Worm (Caenorhabditis elegans): ENCODE measurements around the gene B0252.8.

DNA sequence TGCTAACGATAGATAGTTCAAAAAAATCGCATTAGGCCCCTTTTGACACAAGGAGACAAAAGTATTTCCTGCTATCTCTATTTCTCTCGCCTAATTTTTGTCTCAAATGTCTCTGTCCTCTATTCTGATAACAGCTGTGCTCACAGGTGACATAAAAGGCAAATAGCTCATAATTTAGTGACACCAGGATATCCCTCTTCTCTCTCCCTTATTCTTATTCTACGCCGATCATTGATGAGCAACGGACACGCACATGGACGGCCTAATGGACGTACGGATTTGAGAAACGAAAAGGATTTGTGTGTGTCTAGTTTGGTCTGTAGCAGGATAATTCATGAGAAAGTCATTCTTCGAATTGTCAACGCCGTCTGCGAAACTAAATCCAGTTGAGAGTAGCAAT lies 20.0 kb downstream of the B0252.8 start:
- no peak for TF ChIP-seq ztf-11 (tag; optimal IDR thresholded peaks at IDR 0.05)
- no peak for TF ChIP-seq unc-62 (GFP tag; optimal IDR thresholded peaks at IDR 0.05)
- no peak for TF ChIP-seq nhr-237 (tag; optimal IDR thresholded peaks at IDR 0.05)
- TF ChIP-seq mdl-1 (tag; optimal IDR thresholded peaks at IDR 0.05) = no peak
- no peak for TF ChIP-seq ama-1 (optimal IDR thresholded peaks at IDR 0.05)
- TF ChIP-seq lin-39 (tag; optimal IDR thresholded peaks at IDR 0.05) = no peak
- TF ChIP-seq mab-5 (tag; optimal IDR thresholded peaks at IDR 0.05) = no peak
- TF ChIP-seq dmd-4 (tag; optimal IDR thresholded peaks at IDR 0.05) = no peak
- TF ChIP-seq nhr-11 (tag; optimal IDR thresholded peaks at IDR 0.05) = no peak
- no peak for TF ChIP-seq blmp-1 (tag; optimal IDR thresholded peaks at IDR 0.05; ENCODE audit: insufficient read depth)
- TF ChIP-seq aly-2 (tag; optimal IDR thresholded peaks at IDR 0.05) = no peak
- TF ChIP-seq elt-1 (tag; optimal IDR thresholded peaks at IDR 0.05) = no peak

Data from whole organism, L2 larva.